Worm (Caenorhabditis elegans) whole organism, L4 larva: ENCODE data around the gene unc-36.

Experiments used
- ama-1 ChIP-seq: fragments of 150-350 bp; optimal IDR thresholded peaks from 2 replicates; lab custom pipeline; 2014; ENCODE audit warnings: inconsistent platforms, mixed read lengths
- mdl-1 ChIP-seq, 2 experiments: fragments of 150-350 bp in 1 of 2; sonication (generic microtip) in 1 of 2; optimal IDR thresholded peaks; 2 replicates each; lab custom pipeline; 2014 to 2017; ENCODE audit warnings: missing biosample characterization in 2 of 2, missing genetic modification characterization in 2 of 2
- mxl-2 ChIP-seq: fragments of 200-800 bp; sonication (Bioruptor generic); conservative IDR thresholded peaks from 2 replicates; pipeline ENCODE4 v1.3.6; 2022; ENCODE audit warnings: missing genetic modification reagents, missing genetic modification characterization, missing compliant biosample characterization
- ztf-11 ChIP-seq: fragments of 150-350 bp; optimal IDR thresholded peaks from 2 replicates; lab custom pipeline; 2014; ENCODE audit warnings: missing biosample characterization, missing genetic modification characterization

DNA sequence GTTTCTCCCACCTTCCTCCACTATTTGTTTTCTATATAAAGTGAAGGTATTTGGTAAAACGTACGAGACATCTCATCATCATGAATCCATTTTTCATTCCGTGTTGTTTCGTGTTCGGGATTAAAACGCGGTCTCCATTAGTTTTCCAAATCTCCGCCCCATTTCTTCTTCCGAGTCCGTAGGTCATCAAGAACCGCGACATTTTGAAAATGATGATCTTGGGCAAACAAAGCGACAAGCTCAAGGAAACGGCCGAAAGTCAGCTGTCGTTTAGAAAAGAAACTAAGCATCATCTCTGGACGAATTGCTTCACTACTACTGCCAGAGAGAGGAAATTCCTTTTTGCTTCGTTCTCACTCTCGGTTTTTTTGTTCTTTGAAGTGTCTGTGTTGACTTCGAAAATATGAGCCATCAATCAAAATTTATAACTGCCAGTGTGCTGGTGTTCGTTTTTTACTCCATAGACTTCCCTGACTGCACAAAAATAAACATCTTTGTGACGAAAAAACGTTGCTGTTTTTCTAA is 28.3 kb downstream of the unc-36 start:
- TF ChIP-seq ama-1 (lab: Kevin White, UChicago) (peak; percentile 21), mxl-2 (no peak), mdl-1 (tag; optimal IDR thresholded peaks at IDR 0.05; lab: Kevin White, UChicago) (no peak), ztf-11 (tag; lab: Kevin White, UChicago) (no peak)
